Worm (Caenorhabditis elegans) whole organism, L1 larva: ENCODE measurements around the gene D1086.9.

Source experiments
- C04F5.9 ChIP-seq: sonication (generic microtip); optimal IDR thresholded peaks from 2 replicates; lab custom pipeline; 2016; ENCODE audit warnings: missing genetic modification characterization, missing compliant biosample characterization
- aly-2 ChIP-seq: fragments of 150-350 bp; optimal IDR thresholded peaks from 2 replicates; lab custom pipeline; 2014; ENCODE audit warnings: missing biosample characterization, missing genetic modification characterization
- ama-1 ChIP-seq: fragments of 150-350 bp; optimal IDR thresholded peaks from 2 replicates; lab custom pipeline; 2014
- blmp-1 ChIP-seq: fragments of 150-350 bp; optimal IDR thresholded peaks from 2 replicates; lab custom pipeline; 2014; ENCODE audit warnings: missing biosample characterization, missing genetic modification characterization
- ceh-63 ChIP-seq: fragments of 200-800 bp; sonication (Bioruptor generic); optimal IDR thresholded peaks from 2 replicates; lab custom pipeline; 2018; ENCODE audit warnings: mild to moderate bottlenecking, missing genetic modification characterization, missing compliant biosample characterization
- ceh-90 ChIP-seq: sonication (generic microtip); optimal IDR thresholded peaks from 2 replicates; lab custom pipeline; 2016; ENCODE audit warnings: missing genetic modification characterization, missing compliant biosample characterization
- dpl-1 ChIP-seq, 3 experiments: fragments of 150-350 bp in 2 of 3; sonication (generic microtip) in 1 of 3; optimal IDR thresholded peaks; 2 replicates each; lab custom pipeline; 2014 to 2017; ENCODE audit warnings: missing biosample characterization in 3 of 3, missing genetic modification characterization in 3 of 3, missing genetic modification reagents in 3 of 3
- dsc-1 ChIP-seq: sonication (generic microtip); optimal IDR thresholded peaks from 2 replicates; lab custom pipeline; 2016; ENCODE audit warnings: mild to moderate bottlenecking, missing genetic modification characterization, missing compliant biosample characterization
- efl-1 ChIP-seq, 4 experiments: fragments of 150-350 bp; optimal IDR thresholded peaks in 3 of 4; peaks in 1 of 4; 1 replicate in 1 of 4; 2 replicates in 3 of 4; lab custom pipeline; 2014; ENCODE audit warnings: missing biosample characterization in 2 of 4, missing genetic modification characterization in 2 of 4, missing genetic modification reagents in 2 of 4
- efl-3 ChIP-seq: fragments of 200-800 bp; sonication (Bioruptor generic); optimal IDR thresholded peaks from 2 replicates; lab custom pipeline; 2018; ENCODE audit warnings: mild to moderate bottlenecking, missing genetic modification characterization, missing compliant biosample characterization
- elt-2 ChIP-seq: sonication (generic microtip); optimal IDR thresholded peaks from 2 replicates; lab custom pipeline; 2016; ENCODE audit warnings: missing genetic modification characterization, mild to moderate bottlenecking, inconsistent platforms, missing compliant biosample characterization, missing genetic modification reagents
- elt-3 ChIP-seq, 6 experiments: fragments of 150-350 bp in 1 of 6; sonication (generic microtip); optimal IDR thresholded peaks; 2 replicates each; lab custom pipeline; 2017 to 2018; ENCODE audit warnings: missing biosample characterization in 6 of 6, missing genetic modification characterization in 6 of 6, inconsistent platforms in 1 of 6
- fkh-10 ChIP-seq: sonication (generic microtip); optimal IDR thresholded peaks from 2 replicates; lab custom pipeline; 2017; ENCODE audit warnings: missing biosample characterization, missing genetic modification reagents, missing genetic modification characterization
- fkh-8 ChIP-seq: sonication (generic microtip); optimal IDR thresholded peaks from 2 replicates; lab custom pipeline; 2016; ENCODE audit warnings: mild to moderate bottlenecking, missing genetic modification characterization, missing compliant biosample characterization
- hpl-2 ChIP-seq: fragments of 150-350 bp; optimal IDR thresholded peaks from 2 replicates; lab custom pipeline; 2014; ENCODE audit warnings: missing biosample characterization, missing genetic modification reagents, missing genetic modification characterization
- isw-1 ChIP-seq: fragments of 200-800 bp; sonication (Bioruptor generic); IDR thresholded peaks from 2 replicates; pipeline ENCODE4 v1.3.6; 2022; ENCODE audit warnings: missing genetic modification characterization, missing compliant biosample characterization
- lin-13 ChIP-seq: fragments of 150-350 bp; optimal IDR thresholded peaks from 2 replicates; lab custom pipeline; 2014; ENCODE audit warnings: missing biosample characterization, missing genetic modification reagents, missing genetic modification characterization
- lin-14 ChIP-seq: fragments of 200-800 bp; sonication (Bioruptor generic); optimal IDR thresholded peaks from 2 replicates; lab custom pipeline; 2018; ENCODE audit warnings: mild to moderate bottlenecking, missing genetic modification characterization, moderate library complexity, missing compliant biosample characterization
- lir-3 ChIP-seq: sonication (generic microtip); optimal IDR thresholded peaks from 2 replicates; lab custom pipeline; 2016; ENCODE audit warnings: mild to moderate bottlenecking, missing genetic modification characterization, moderate library complexity, missing compliant biosample characterization; ENCODE audit not compliant: poor library complexity
- lsy-2 ChIP-seq, 2 experiments: fragments of 150-350 bp; optimal IDR thresholded peaks; 2 replicates each; lab custom pipeline; 2014; ENCODE audit warnings: missing biosample characterization in 2 of 2, missing genetic modification characterization in 2 of 2
- mdl-1 ChIP-seq, 2 experiments: fragments of 150-350 bp; optimal IDR thresholded peaks; 2 replicates each; lab custom pipeline; 2014 to 2017; ENCODE audit warnings: missing biosample characterization in 2 of 2, missing genetic modification characterization in 2 of 2, inconsistent platforms in 1 of 2
- mef-2 ChIP-seq: fragments of 150-350 bp; optimal IDR thresholded peaks from 2 replicates; lab custom pipeline; 2014; ENCODE audit warnings: missing biosample characterization, missing genetic modification characterization
- mep-1 ChIP-seq: fragments of 150-350 bp; optimal IDR thresholded peaks from 2 replicates; lab custom pipeline; 2014; ENCODE audit warnings: missing biosample characterization, missing genetic modification characterization
- nhr-47 ChIP-seq: sonication (generic microtip); optimal IDR thresholded peaks from 2 replicates; lab custom pipeline; 2016; ENCODE audit warnings: mild to moderate bottlenecking, missing genetic modification characterization, moderate library complexity, missing compliant biosample characterization
- nhr-71 ChIP-seq: sonication (generic microtip); optimal IDR thresholded peaks from 2 replicates; lab custom pipeline; 2016; ENCODE audit warnings: mild to moderate bottlenecking, missing genetic modification characterization, moderate library complexity, missing compliant biosample characterization
- nhr-76 ChIP-seq: sonication (generic microtip); optimal IDR thresholded peaks from 2 replicates; lab custom pipeline; 2017; ENCODE audit warnings: missing biosample characterization, missing genetic modification characterization
- nhr-85 ChIP-seq: sonication (generic microtip); peaks from one replicate; lab custom pipeline; 2016; ENCODE audit warnings: missing genetic modification characterization, inconsistent platforms, missing compliant biosample characterization
- nhr-90 ChIP-seq: sonication (generic microtip); optimal IDR thresholded peaks from 2 replicates; lab custom pipeline; 2016; ENCODE audit warnings: mild to moderate bottlenecking, missing genetic modification characterization, missing compliant biosample characterization; ENCODE audit not compliant: poor library complexity
- pag-3 ChIP-seq: sonication (generic microtip); optimal IDR thresholded peaks from 2 replicates; lab custom pipeline; 2017; ENCODE audit warnings: missing genetic modification characterization, mild to moderate bottlenecking, missing compliant biosample characterization, antibody characterized with exemption, borderline replicate concordance; ENCODE audit not compliant: insufficient read depth
- pax-3 ChIP-seq: fragments of 200-800 bp; sonication (Bioruptor generic); optimal IDR thresholded peaks from 2 replicates; lab custom pipeline; 2018; ENCODE audit warnings: mild to moderate bottlenecking, missing genetic modification characterization, moderate library complexity, missing compliant biosample characterization
- pqm-1 ChIP-seq: sonication (generic microtip); optimal IDR thresholded peaks from 3 replicates; lab custom pipeline; 2017; ENCODE audit warnings: missing biosample characterization, missing genetic modification characterization
- snpc-4 ChIP-seq: fragments of 150-350 bp; optimal IDR thresholded peaks from 2 replicates; lab custom pipeline; 2014; ENCODE audit warnings: missing biosample characterization, missing genetic modification characterization
- snu-23 ChIP-seq: sonication (generic microtip); optimal IDR thresholded peaks from 2 replicates; lab custom pipeline; 2016; ENCODE audit warnings: missing genetic modification characterization, missing compliant biosample characterization
- sox-4 ChIP-seq: sonication (generic microtip); optimal IDR thresholded peaks from 2 replicates; lab custom pipeline; 2016; ENCODE audit warnings: missing genetic modification characterization, missing compliant biosample characterization
- sptf-1 ChIP-seq: fragments of 150-350 bp; optimal IDR thresholded peaks from 2 replicates; lab custom pipeline; 2014; ENCODE audit warnings: missing biosample characterization, missing genetic modification characterization
- swsn-7 ChIP-seq: sonication (generic microtip); optimal IDR thresholded peaks from 2 replicates; lab custom pipeline; 2016; ENCODE audit warnings: missing genetic modification characterization, missing compliant biosample characterization
- tbx-2 ChIP-seq: sonication (generic microtip); optimal IDR thresholded peaks from 2 replicates; lab custom pipeline; 2016; ENCODE audit warnings: missing genetic modification characterization, missing compliant biosample characterization
- tlp-1 ChIP-seq: fragments of 150-350 bp; optimal IDR thresholded peaks from 2 replicates; lab custom pipeline; 2014; ENCODE audit warnings: missing biosample characterization, missing genetic modification characterization
- unc-30 ChIP-seq: sonication (generic microtip); optimal IDR thresholded peaks from 2 replicates; lab custom pipeline; 2017; ENCODE audit warnings: missing biosample characterization, missing genetic modification characterization
- unc-62 ChIP-seq: fragments of 150-350 bp; optimal IDR thresholded peaks from 2 replicates; lab custom pipeline; 2014; ENCODE audit warnings: missing biosample characterization, missing genetic modification reagents, missing genetic modification characterization
- unc-86 ChIP-seq: sonication (generic microtip); optimal IDR thresholded peaks from 2 replicates; lab custom pipeline; 2016; ENCODE audit warnings: missing genetic modification characterization, missing compliant biosample characterization
- unc-98 ChIP-seq: fragments of 200-800 bp; sonication (Bioruptor generic); IDR thresholded peaks from 2 replicates; pipeline ENCODE4 v1.3.6; 2022; ENCODE audit warnings: missing genetic modification characterization, missing compliant biosample characterization
- vab-15 ChIP-seq: sonication (generic microtip); optimal IDR thresholded peaks from 2 replicates; lab custom pipeline; 2017; ENCODE audit warnings: missing genotype, mild to moderate bottlenecking, missing genetic modification characterization, missing compliant biosample characterization
- xbp-1 ChIP-seq: sonication (generic microtip); optimal IDR thresholded peaks from 2 replicates; lab custom pipeline; 2016; ENCODE audit warnings: missing genetic modification characterization, missing compliant biosample characterization
- zag-1 ChIP-seq: fragments of 150-350 bp; optimal IDR thresholded peaks from 2 replicates; lab custom pipeline; 2014; ENCODE audit warnings: missing biosample characterization, missing genetic modification characterization
- ztf-11 ChIP-seq, 2 experiments: sonication (generic microtip); optimal IDR thresholded peaks; 2 replicates each; lab custom pipeline; 2016 to 2017; ENCODE audit warnings: missing genetic modification characterization in 2 of 2, missing biosample characterization in 1 of 2, missing compliant biosample characterization in 1 of 2

D1086.9 gene

DNA sequence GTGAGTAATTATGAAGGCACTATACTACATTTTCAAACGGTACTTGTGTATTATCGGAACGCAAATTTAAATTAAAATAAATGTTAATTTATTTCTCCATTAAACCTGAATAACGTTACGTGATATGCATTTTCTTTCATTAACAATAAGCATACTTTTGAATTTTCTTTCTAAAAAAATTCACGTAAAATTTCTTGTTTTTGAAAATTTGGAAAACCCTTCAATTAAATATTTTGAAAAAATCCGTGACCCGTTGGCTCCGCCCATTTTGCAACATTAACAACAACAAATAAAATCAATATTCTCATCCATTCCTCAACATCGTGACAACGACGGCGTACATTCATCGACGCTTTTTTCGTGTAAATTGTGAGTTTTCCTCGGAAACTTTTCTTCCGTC is 42.1 kb downstream of the D1086.9 start, which contains the start of gene acs-10:
acs-10 (plus strand) TSS at position 301 of the 400 bp plus-strand sequence.
- TF ChIP-seq aly-2 = no peak
- TF ChIP-seq ceh-90 (tag; lab: Kevin White, UChicago) = no peak
- TF ChIP-seq nhr-76 = no peak
- no peak for TF ChIP-seq ama-1
- TF ChIP-seq isw-1 (GFP tag; lab: Robert Waterston, UW) = no peak
- TF ChIP-seq vab-15 (tag; lab: Kevin White, UChicago) = no peak
- no peak for TF ChIP-seq lin-13
- TF ChIP-seq C04F5.9 (tag; lab: Kevin White, UChicago) = no peak
- no peak for TF ChIP-seq mef-2 (tag; lab: Kevin White, UChicago)
- no peak for TF ChIP-seq hpl-2 (GFP tag; lab: Kevin White, UChicago)
- TF ChIP-seq pax-3 = no peak
- TF ChIP-seq ceh-63 (GFP tag; lab: Kevin White, UChicago) = no peak
- no peak for TF ChIP-seq ztf-11 (tag; optimal IDR thresholded peaks at IDR 0.05; lab: Kevin White, UChicago)
- no peak for TF ChIP-seq fkh-10 (GFP tag; lab: Kevin White, UChicago)
- no peak for TF ChIP-seq elt-2 (tag; lab: Kevin White, UChicago)
- no peak for TF ChIP-seq fkh-8

DNA sequence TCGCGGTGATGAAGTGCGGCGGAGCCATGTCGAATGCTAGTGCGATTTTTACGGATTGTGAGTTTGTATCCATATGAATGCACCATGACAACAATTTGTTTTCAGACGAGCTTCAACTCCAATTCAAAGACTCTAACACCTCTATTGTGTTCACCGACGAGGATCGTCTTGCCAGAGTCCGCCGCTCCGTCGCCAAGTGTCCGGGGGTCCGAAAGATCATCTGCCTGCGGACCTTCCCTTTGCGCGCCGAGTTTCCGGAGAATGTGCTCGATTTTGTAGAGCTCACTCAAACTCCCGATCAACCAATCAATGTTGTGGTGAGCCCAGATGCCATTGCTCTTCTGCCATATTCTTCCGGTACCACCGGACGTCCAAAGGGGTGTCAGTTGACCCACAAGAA is 43.0 kb downstream of the D1086.9 start:
- TF ChIP-seq C04F5.9 (tag; lab: Kevin White, UChicago) = no peak
- no peak for TF ChIP-seq elt-3 (tag; optimal IDR thresholded peaks at IDR 0.05; lab: Kevin White, UChicago)
- no peak for TF ChIP-seq efl-3
- TF ChIP-seq lsy-2 (tag; optimal IDR thresholded peaks at IDR 0.05; lab: Kevin White, UChicago) = no peak
- TF ChIP-seq dsc-1 (tag; lab: Kevin White, UChicago) = no peak
- no peak for TF ChIP-seq elt-2 (tag; lab: Kevin White, UChicago)
- no peak for TF ChIP-seq sox-4 (tag; lab: Kevin White, UChicago)
- TF ChIP-seq pag-3 = no peak
- no peak for TF ChIP-seq unc-30 (tag; lab: Kevin White, UChicago)
- no peak for TF ChIP-seq isw-1 (GFP tag; lab: Robert Waterston, UW)
- TF ChIP-seq mef-2 (tag; lab: Kevin White, UChicago) = no peak
- no peak for TF ChIP-seq unc-62 (GFP tag; lab: Kevin White, UChicago)
- TF ChIP-seq ztf-11 (tag; optimal IDR thresholded peaks at IDR 0.05; lab: Kevin White, UChicago) = no peak
- TF ChIP-seq sptf-1 (tag; lab: Kevin White, UChicago) = no peak
- no peak for TF ChIP-seq lir-3 (tag; lab: Kevin White, UChicago)
- no peak for TF ChIP-seq nhr-90 (tag; lab: Kevin White, UChicago)

DNA sequence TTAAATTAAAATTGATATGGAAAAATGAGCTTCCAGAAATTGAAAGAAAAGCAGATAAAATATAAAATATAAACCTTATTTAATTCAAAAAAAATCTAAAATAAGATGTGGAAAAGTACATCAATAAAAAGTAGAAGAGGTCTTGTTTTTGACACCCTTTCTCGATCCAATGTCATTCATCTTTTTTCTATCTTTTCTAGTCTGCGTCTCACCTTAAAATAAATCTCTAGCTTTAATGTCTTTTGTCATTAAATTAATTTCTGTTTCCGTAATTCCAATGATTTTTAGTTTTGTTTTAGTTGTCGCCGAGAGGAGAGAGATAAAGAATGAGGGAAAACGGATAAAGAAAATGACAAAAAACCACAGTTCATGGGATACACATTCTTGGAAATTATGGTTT is 45.1 kb downstream of the D1086.9 start:
- TF ChIP-seq nhr-71 (tag; lab: Kevin White, UChicago) (peak; percentile 28), swsn-7 (tag; lab: Kevin White, UChicago) (no peak), snu-23 (peak; percentile 27), lsy-2 (tag; optimal IDR thresholded peaks at IDR 0.05; lab: Kevin White, UChicago) (peak in 1 of 2 experiments; percentile 34), tlp-1 (tag; lab: Kevin White, UChicago) (no peak), nhr-47 (tag; lab: Kevin White, UChicago) (no peak), efl-3 (no peak), xbp-1 (tag; lab: Kevin White, UChicago) (no peak), zag-1 (tag; lab: Kevin White, UChicago) (no peak), ceh-90 (tag; lab: Kevin White, UChicago) (no peak), aly-2 (no peak), unc-98 (no peak), blmp-1 (tag; lab: Kevin White, UChicago) (peak; percentile 41), dpl-1 (GFP tag; optimal IDR thresholded peaks at IDR 0.05; lab: Kevin White, UChicago) (no peak), pax-3 (no peak), elt-3 (tag; optimal IDR thresholded peaks at IDR 0.05; lab: Kevin White, UChicago) (peak in 1 of 6 experiments; percentile 32), hpl-2 (GFP tag; lab: Kevin White, UChicago) (no peak), efl-1 (optimal IDR thresholded peaks at IDR 0.05; lab: Kevin White, UChicago) (no peak), efl-1 (GFP tag; optimal IDR thresholded peaks at IDR 0.05 in 1 of 2; lab: Kevin White, UChicago) (peak in 1 of 2 experiments; percentile 73), lin-14 (GFP tag; lab: Kevin White, UChicago) (peak; percentile 76), tbx-2 (no peak), unc-86 (tag; lab: Kevin White, UChicago) (no peak), nhr-85 (tag; lab: Kevin White, UChicago) (peak; percentile 85), ama-1 (no peak), pqm-1 (tag; lab: Kevin White, UChicago) (no peak), mdl-1 (tag; optimal IDR thresholded peaks at IDR 0.05; lab: Kevin White, UChicago) (no peak), mep-1 (tag; lab: Kevin White, UChicago) (peak; percentile 21), snpc-4 (no peak), unc-62 (GFP tag; lab: Kevin White, UChicago) (no peak)
